Worm (Caenorhabditis elegans): Measurements from ENCODE around the gene sec-16A.2.

DNA sequence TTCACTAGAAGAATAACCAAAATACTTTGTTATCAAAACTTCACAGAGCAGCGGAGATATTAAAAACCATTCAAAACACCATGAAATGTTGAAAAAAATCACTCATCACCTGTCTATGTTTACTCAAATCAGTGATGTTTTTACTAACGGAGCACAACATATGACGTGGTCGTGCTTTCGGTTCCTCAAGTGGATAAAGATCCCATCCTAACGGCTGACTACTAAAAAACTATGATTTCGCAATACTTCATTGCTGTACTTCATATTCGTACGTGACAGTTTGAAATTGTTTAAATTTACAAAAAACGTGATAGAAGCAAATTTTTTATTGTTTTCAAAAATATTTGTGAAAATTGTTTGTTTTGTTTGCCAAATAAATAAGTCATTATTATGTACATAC is 29.4 kb upstream of the sec-16A.2 start:
- no peak for TF ChIP-seq lsy-2 (tag; optimal IDR thresholded peaks at IDR 0.05)
- TF ChIP-seq nhr-12 (tag; optimal IDR thresholded peaks at IDR 0.05), result no peak
- TF ChIP-seq zip-8 (tag; optimal IDR thresholded peaks at IDR 0.05), result no peak
- TF ChIP-seq ztf-11 (tag; optimal IDR thresholded peaks at IDR 0.05), result no peak
- TF ChIP-seq unc-120 (tag; optimal IDR thresholded peaks at IDR 0.05; ENCODE audit: poor library complexity, severe bottlenecking), result no peak
- TF ChIP-seq cnd-1 (tag; optimal IDR thresholded peaks at IDR 0.05), result no peak
- TF ChIP-seq ceh-43 (GFP tag; optimal IDR thresholded peaks at IDR 0.05), result no peak
- TF ChIP-seq bed-3 (GFP tag; optimal IDR thresholded peaks at IDR 0.05), result no peak
